Fruit fly (Drosophila melanogaster) whole organism, embryonic: Measurements from ENCODE around the gene CG42397.

ENCODE experiments used
- CG10209 ChIP-seq: fragments of 200-800 bp; sonication (Bioruptor generic); optimal IDR thresholded peaks from 3 replicates; lab custom pipeline; 2017; ENCODE audit warnings: missing biosample characterization, mild to moderate bottlenecking, missing genetic modification characterization, missing genetic modification reagents
- CG10267 ChIP-seq: fragments of 200-800 bp; sonication (Bioruptor generic); optimal IDR thresholded peaks from 2 replicates; lab custom pipeline; 2018; ENCODE audit warnings: missing biosample characterization, mild to moderate bottlenecking, missing genetic modification characterization, moderate library complexity
- CG10543 ChIP-seq: fragments of 200-800 bp; sonication (Bioruptor generic); optimal IDR thresholded peaks from 3 replicates; lab custom pipeline; 2017; ENCODE audit warnings: missing biosample characterization, mild to moderate bottlenecking, missing genetic modification characterization, moderate library complexity
- CG11093 ChIP-seq: fragments of 200-800 bp; sonication (Bioruptor generic); IDR thresholded peaks from 3 replicates; pipeline ENCODE4 v1.3.6; 2022; ENCODE audit warnings: missing biosample characterization, missing genetic modification characterization
- CG1603 ChIP-seq: fragments of 200-800 bp; sonication (Bioruptor generic); optimal IDR thresholded peaks from 2 replicates; lab custom pipeline; 2019; ENCODE audit warnings: missing biosample characterization, mild to moderate bottlenecking, missing genetic modification characterization, moderate library complexity
- CG16863 ChIP-seq: fragments of 200-800 bp; sonication (Bioruptor generic); optimal IDR thresholded peaks from 3 replicates; lab custom pipeline; 2016; ENCODE audit warnings: missing biosample characterization, missing genetic modification characterization
- CG17186 ChIP-seq: fragments of 200-800 bp; sonication (Bioruptor generic); optimal IDR thresholded peaks from 3 replicates; lab custom pipeline; 2017; ENCODE audit warnings: missing biosample characterization, missing genetic modification reagents, missing genetic modification characterization
- CG18764 ChIP-seq: fragments of 200-800 bp; sonication (Bioruptor generic); optimal IDR thresholded peaks from 3 replicates; lab custom pipeline; 2016; ENCODE audit warnings: missing biosample characterization, missing genetic modification characterization
- CG2202 ChIP-seq: fragments of 200-800 bp; sonication (Bioruptor generic); optimal IDR thresholded peaks from 2 replicates; lab custom pipeline; 2018; ENCODE audit warnings: missing biosample characterization, mild to moderate bottlenecking, missing genetic modification characterization
- CG5953 ChIP-seq: fragments of 200-800 bp; sonication (Bioruptor generic); IDR thresholded peaks from 2 replicates; pipeline ENCODE4 v1.3.6; 2022; ENCODE audit warnings: missing biosample characterization, missing genetic modification characterization
- CG6654 ChIP-seq: fragments of 200-800 bp; sonication (Bioruptor generic); optimal IDR thresholded peaks from 2 replicates; lab custom pipeline; 2017; ENCODE audit warnings: missing biosample characterization, mild to moderate bottlenecking, missing genetic modification characterization
- CG8478 ChIP-seq: fragments of >200 bp; optimal IDR thresholded peaks from 2 replicates; lab custom pipeline; 2018
- CG9609 ChIP-seq: fragments of 200-800 bp; sonication (Bioruptor generic); optimal IDR thresholded peaks from 3 replicates; lab custom pipeline; 2016; ENCODE audit warnings: missing biosample characterization, missing genetic modification characterization
- CG9797 ChIP-seq: fragments of 200-800 bp; sonication (Bioruptor generic); optimal IDR thresholded peaks from 3 replicates; lab custom pipeline; 2018; ENCODE audit warnings: missing biosample characterization, mild to moderate bottlenecking, missing genetic modification characterization
- CoRest ChIP-seq: fragments of 200-800 bp; sonication (Bioruptor generic); optimal IDR thresholded peaks from 3 replicates; lab custom pipeline; 2018; ENCODE audit warnings: missing biosample characterization, mild to moderate bottlenecking, missing genetic modification characterization, moderate library complexity
- D19B ChIP-seq: fragments of 200-800 bp; sonication (Bioruptor generic); optimal IDR thresholded peaks from 2 replicates; lab custom pipeline; 2017; ENCODE audit warnings: missing biosample characterization, mild to moderate bottlenecking, missing genetic modification characterization
- Dek ChIP-seq: fragments of 200-800 bp; sonication (Bioruptor generic); optimal IDR thresholded peaks from 3 replicates; lab custom pipeline; 2019; ENCODE audit warnings: missing biosample characterization, mild to moderate bottlenecking, missing genetic modification characterization, moderate library complexity
- E2f1 ChIP-seq: fragments of 200-800 bp; sonication (Bioruptor generic); IDR thresholded peaks from 2 replicates; pipeline ENCODE4 v1.3.6; 2022; ENCODE audit warnings: missing biosample characterization, missing genetic modification characterization
- E2f2 ChIP-seq: fragments of 200-800 bp; sonication (Bioruptor generic); IDR thresholded peaks from 2 replicates; pipeline ENCODE4 v1.3.6; 2022; ENCODE audit warnings: missing biosample characterization, missing genetic modification characterization
- HHEX ChIP-seq: fragments of 200-800 bp; sonication (Bioruptor generic); optimal IDR thresholded peaks from 3 replicates; lab custom pipeline; 2017; ENCODE audit warnings: missing biosample characterization, mild to moderate bottlenecking, missing genetic modification characterization, missing genetic modification reagents
- HLHmδ ChIP-seq: fragments of 200-800 bp; sonication (Bioruptor generic); optimal IDR thresholded peaks from 2 replicates; lab custom pipeline; 2018; ENCODE audit warnings: missing biosample characterization, mild to moderate bottlenecking, missing genetic modification characterization, moderate library complexity
- Hey ChIP-seq: fragments of 200-800 bp; sonication (Bioruptor generic); optimal IDR thresholded peaks from 3 replicates; lab custom pipeline; 2018; ENCODE audit warnings: missing biosample characterization, mild to moderate bottlenecking, missing genetic modification characterization
- HmgZ ChIP-seq: fragments of 200-800 bp; sonication (Bioruptor generic); optimal IDR thresholded peaks from 2 replicates; lab custom pipeline; 2018; ENCODE audit warnings: missing biosample characterization, mild to moderate bottlenecking, missing genetic modification characterization
- Hr39 ChIP-seq: fragments of >200 bp; optimal IDR thresholded peaks from 2 replicates; lab custom pipeline; 2017
- Hsf ChIP-seq: fragments of 200-800 bp; sonication (Bioruptor generic); optimal IDR thresholded peaks from 3 replicates; lab custom pipeline; 2016; ENCODE audit warnings: missing biosample characterization, missing genetic modification characterization
- MBD-R2 ChIP-seq: fragments of 200-800 bp; sonication (Bioruptor generic); IDR thresholded peaks from 2 replicates; pipeline ENCODE4 v1.3.6; 2022; ENCODE audit warnings: missing biosample characterization, missing genetic modification characterization
- Myb ChIP-seq: fragments of 200-800 bp; sonication (Bioruptor generic); optimal IDR thresholded peaks from 2 replicates; lab custom pipeline; 2016; ENCODE audit warnings: missing biosample characterization, missing genetic modification characterization
- NFAT ChIP-seq: fragments of 200-800 bp; sonication (Bioruptor generic); IDR thresholded peaks from 2 replicates; pipeline ENCODE4 v1.3.6; 2022; ENCODE audit warnings: missing biosample characterization, missing genetic modification characterization
- NfI ChIP-seq: fragments of 200-800 bp; sonication (Bioruptor generic); optimal IDR thresholded peaks from 3 replicates; lab custom pipeline; 2018; ENCODE audit warnings: missing biosample characterization, mild to moderate bottlenecking, missing genetic modification characterization, moderate library complexity
- Oaz ChIP-seq: fragments of 200-800 bp; sonication (Bioruptor generic); IDR thresholded peaks from 2 replicates; pipeline ENCODE4 v1.3.6; 2022; ENCODE audit warnings: missing biosample characterization, missing genetic modification characterization
- Ptx1 ChIP-seq: fragments of 200-800 bp; sonication (Bioruptor generic); IDR thresholded peaks from 2 replicates; pipeline ENCODE4 v1.3.6; 2022; ENCODE audit warnings: missing biosample characterization, missing genetic modification characterization
- Scr ChIP-seq: fragments of 200-800 bp; sonication (Bioruptor generic); IDR thresholded peaks from 2 replicates; pipeline ENCODE4 v1.3.6; 2022; ENCODE audit warnings: missing biosample characterization, missing genetic modification characterization; ENCODE audit not compliant: partially characterized antibody
- Trl ChIP-seq, 3 experiments: fragments of >200 bp in 2 of 3; fragments of 200-800 bp in 1 of 3; sonication (Bioruptor generic) in 1 of 3; optimal IDR thresholded peaks; 2 replicates in 1 of 3; 3 replicates in 2 of 3; lab custom pipeline; 2016 to 2017; ENCODE audit warnings: missing biosample characterization in 1 of 3, missing genetic modification characterization in 1 of 3
- YL-1 ChIP-seq: fragments of 200-800 bp; sonication (Bioruptor generic); optimal IDR thresholded peaks from 3 replicates; lab custom pipeline; 2017; ENCODE audit warnings: missing biosample characterization, mild to moderate bottlenecking, missing genetic modification characterization
- aop ChIP-seq: fragments of 200-800 bp; sonication (Bioruptor generic); IDR thresholded peaks from 2 replicates; pipeline ENCODE4 v1.3.6; 2022; ENCODE audit warnings: missing biosample characterization, missing genetic modification characterization
- ato ChIP-seq: fragments of 200-800 bp; sonication (Bioruptor generic); IDR thresholded peaks from 2 replicates; pipeline ENCODE4 v1.3.6; 2022; ENCODE audit warnings: missing biosample characterization, missing genetic modification characterization; ENCODE audit not compliant: partially characterized antibody
- bab2 ChIP-seq: fragments of 200-800 bp; sonication (Bioruptor generic); optimal IDR thresholded peaks from 2 replicates; lab custom pipeline; 2016; ENCODE audit warnings: missing biosample characterization, missing genetic modification characterization
- bowl ChIP-seq: fragments of 200-800 bp; sonication (Bioruptor generic); IDR thresholded peaks from 2 replicates; pipeline ENCODE4 v1.3.6; 2022; ENCODE audit warnings: missing biosample characterization, missing genetic modification characterization
- corto ChIP-seq: fragments of 200-800 bp; sonication (Bioruptor generic); optimal IDR thresholded peaks from 2 replicates; lab custom pipeline; 2016; ENCODE audit warnings: missing biosample characterization, mild to moderate bottlenecking, missing genetic modification characterization, moderate library complexity
- ems ChIP-seq: fragments of 200-800 bp; sonication (Bioruptor generic); optimal IDR thresholded peaks from 3 replicates; lab custom pipeline; 2016; ENCODE audit warnings: missing biosample characterization, missing genetic modification characterization
- insv ChIP-seq, 2 experiments: fragments of 200-800 bp; sonication (Bioruptor generic); optimal IDR thresholded peaks; 3 replicates each; lab custom pipeline; 2016 to 2018; ENCODE audit warnings: missing biosample characterization in 2 of 2, missing genetic modification characterization in 2 of 2
- jigr1 ChIP-seq: fragments of 200-800 bp; sonication (Bioruptor generic); IDR thresholded peaks from 3 replicates; pipeline ENCODE4 v1.3.6; 2022; ENCODE audit warnings: missing biosample characterization, missing genetic modification characterization
- nerfin-1 ChIP-seq: fragments of 200-800 bp; sonication (Bioruptor generic); optimal IDR thresholded peaks from 3 replicates; lab custom pipeline; 2019; ENCODE audit warnings: missing biosample characterization, mild to moderate bottlenecking, missing genetic modification characterization, moderate library complexity
- pb ChIP-seq: fragments of 200-800 bp; sonication (Bioruptor generic); optimal IDR thresholded peaks from 3 replicates; lab custom pipeline; 2016; ENCODE audit warnings: missing biosample characterization, missing genetic modification characterization
- pho ChIP-seq: fragments of 200-800 bp; sonication (Bioruptor generic); optimal IDR thresholded peaks from 2 replicates; lab custom pipeline; 2016; ENCODE audit warnings: missing biosample characterization, missing genetic modification characterization
- pum ChIP-seq: fragments of 200-800 bp; sonication (Bioruptor generic); optimal IDR thresholded peaks from 2 replicates; lab custom pipeline; 2016; ENCODE audit warnings: missing biosample characterization, missing genetic modification characterization
- sima ChIP-seq: fragments of 200-800 bp; sonication (Bioruptor generic); optimal IDR thresholded peaks from 2 replicates; lab custom pipeline; 2016; ENCODE audit warnings: missing biosample characterization, missing genetic modification characterization
- so ChIP-seq: fragments of 200-800 bp; sonication (Bioruptor generic); IDR thresholded peaks from 3 replicates; pipeline ENCODE4 v1.3.6; 2022; ENCODE audit warnings: missing biosample characterization, missing genetic modification characterization
- toy ChIP-seq: fragments of 200-800 bp; sonication (Bioruptor generic); IDR thresholded peaks from 2 replicates; pipeline ENCODE4 v1.3.6; 2022; ENCODE audit warnings: missing biosample characterization, missing genetic modification characterization
- trem ChIP-seq: fragments of 200-800 bp; optimal IDR thresholded peaks from 3 replicates; lab custom pipeline; 2019; ENCODE audit warnings: missing biosample characterization, mild to moderate bottlenecking, missing genetic modification characterization, moderate library complexity
- unpg ChIP-seq: fragments of 200-800 bp; sonication (Bioruptor generic); optimal IDR thresholded peaks from 3 replicates; lab custom pipeline; 2018; ENCODE audit warnings: missing biosample characterization, mild to moderate bottlenecking, missing genetic modification characterization, moderate library complexity

CG42397 gene

dm6 chr3L:11997959-11998358 is 24.4 kb upstream of the CG42397 start, which contains the start of gene Grip163 (continued):
- peak; percentile 35 for TF ChIP-seq CG9797 (GFP tag; lab: Kevin White, UChicago)
- TF ChIP-seq unpg (GFP tag; lab: Kevin White, UChicago) = no peak
- TF ChIP-seq so (GFP tag; lab: Robert Waterston, UW) = no peak
- TF ChIP-seq Scr (GFP tag; lab: Robert Waterston, UW) = peak; percentile 15; the same call in 1 of the 2 replicates
- no peak for TF ChIP-seq CG6654 (GFP tag; lab: Kevin White, UChicago)
- no peak for TF ChIP-seq ato (GFP tag; lab: Robert Waterston, UW)
- TF ChIP-seq E2f2 (GFP tag; lab: Robert Waterston, UW) = peak; percentile 13; the same call in 1 of the 2 replicates
- peak; percentile 35 for TF ChIP-seq trem (tag; lab: Kevin White, UChicago)
- TF ChIP-seq pum (GFP tag; lab: Kevin White, UChicago) = no peak
- no peak for TF ChIP-seq CG11093 (GFP tag; lab: Robert Waterston, UW)
- peak; percentile 21 for TF ChIP-seq YL-1 (GFP tag; lab: Kevin White, UChicago)
- TF ChIP-seq Myb = peak; percentile 87
- no peak for TF ChIP-seq Trl (optimal IDR thresholded peaks at IDR 0.05; lab: Kevin White, UChicago)
- no peak for TF ChIP-seq Trl (GFP tag; optimal IDR thresholded peaks at IDR 0.05; lab: Kevin White, UChicago)
- peak in 1 of 2 experiments; percentile 77 for TF ChIP-seq insv (GFP tag; optimal IDR thresholded peaks at IDR 0.05; lab: Kevin White, UChicago)
- TF ChIP-seq ems (GFP tag; lab: Kevin White, UChicago) = no peak
- TF ChIP-seq E2f1 (GFP tag; lab: Robert Waterston, UW) = no peak
- TF ChIP-seq pho (GFP tag; lab: Kevin White, UChicago) = no peak
- peak; percentile 51; the same call in 1 of the 2 replicates for TF ChIP-seq MBD-R2 (GFP tag; lab: Robert Waterston, UW)
- TF ChIP-seq Hr39 = no peak
- TF ChIP-seq CG18764 (GFP tag; lab: Kevin White, UChicago) = no peak
- TF ChIP-seq CG16863 (GFP tag; lab: Kevin White, UChicago) = no peak
- TF ChIP-seq pb (GFP tag; lab: Kevin White, UChicago) = no peak
- TF ChIP-seq D19B (GFP tag; lab: Kevin White, UChicago) = no peak
- no peak for TF ChIP-seq HHEX (GFP tag; lab: Kevin White, UChicago)
- no peak for TF ChIP-seq sima (GFP tag; lab: Kevin White, UChicago)
- TF ChIP-seq CG5953 = no peak

- TF ChIP-seq HLHmδ (GFP tag; lab: Kevin White, UChicago) = no peak
- TF ChIP-seq aop = peak; percentile 22; the same call in 1 of the 2 replicates
- no peak for TF ChIP-seq CG2202 (tag; lab: Kevin White, UChicago)
- TF ChIP-seq CoRest = peak; percentile 60
- no peak for TF ChIP-seq bowl (GFP tag; lab: Robert Waterston, UW)
- no peak for TF ChIP-seq Dek (tag; lab: Kevin White, UChicago)
- no peak for TF ChIP-seq corto (GFP tag; lab: Kevin White, UChicago)
- TF ChIP-seq CG17186 (GFP tag; lab: Kevin White, UChicago) = peak; percentile 82
- no peak for TF ChIP-seq Hey (tag; lab: Kevin White, UChicago)
- TF ChIP-seq CG10543 (GFP tag; lab: Kevin White, UChicago) = no peak
- no peak for TF ChIP-seq CG8478 (lab: Kevin White, UChicago)
- TF ChIP-seq jigr1 (GFP tag; lab: Robert Waterston, UW) = peak; percentile 75; the same call in 2 of the 3 replicates
- TF ChIP-seq Oaz (GFP tag; lab: Robert Waterston, UW) = no peak
- no peak for TF ChIP-seq NfI (GFP tag; lab: Kevin White, UChicago)
- peak; percentile 18 for TF ChIP-seq bab2 (GFP tag; lab: Kevin White, UChicago)
- no peak for TF ChIP-seq nerfin-1 (tag; lab: Kevin White, UChicago)
- peak; percentile 45 for TF ChIP-seq Hsf (GFP tag; lab: Kevin White, UChicago)
- peak; percentile 64 for TF ChIP-seq NFAT (GFP tag; lab: Robert Waterston, UW)
- TF ChIP-seq CG5953 = no peak
- peak; percentile 70 for TF ChIP-seq CG10267 (tag; lab: Kevin White, UChicago)
- no peak for TF ChIP-seq toy (GFP tag; lab: Robert Waterston, UW)
- TF ChIP-seq HmgZ (tag; lab: Kevin White, UChicago) = peak; percentile 70
- peak; percentile 35 for TF ChIP-seq CG10209 (GFP tag; lab: Kevin White, UChicago)
- TF ChIP-seq CG1603 (tag; lab: Kevin White, UChicago) = no peak
- TF ChIP-seq CG9609 = no peak
- peak; percentile 30; the same call in 1 of the 2 replicates for TF ChIP-seq Ptx1
These were observed 19.4 kb upstream of the CG42397 start, which contains the start of gene viaf for dm6 chr3L:11992960-11993359. Gene viaf (minus strand): TSS chr3L:11993179.
